Worm (Caenorhabditis elegans) whole organism, L1 larva: ENCODE data around the gene mboa-2.

Experiments used
- C16A3.4 ChIP-seq: fragments of 150-350 bp; optimal IDR thresholded peaks from 2 replicates; lab custom pipeline; 2014; ENCODE audit warnings: missing biosample characterization, missing genetic modification characterization
- C34B4.2 ChIP-seq: sonication (generic microtip); optimal IDR thresholded peaks from 2 replicates; lab custom pipeline; 2017; ENCODE audit warnings: mild to moderate bottlenecking, missing genetic modification characterization, missing compliant biosample characterization
- Y116A8C.19 ChIP-seq: sonication (generic microtip); optimal IDR thresholded peaks from 2 replicates; lab custom pipeline; 2016; ENCODE audit warnings: missing compliant biosample characterization, missing genetic modification characterization, borderline replicate concordance
- aha-1 ChIP-seq: fragments of 150-350 bp; optimal IDR thresholded peaks from 2 replicates; lab custom pipeline; 2014; ENCODE audit warnings: missing biosample characterization, missing genetic modification characterization
- alr-1 ChIP-seq: fragments of 200-800 bp; sonication (Bioruptor generic); optimal IDR thresholded peaks from 2 replicates; lab custom pipeline; 2018; ENCODE audit warnings: borderline replicate concordance, mild to moderate bottlenecking, missing genetic modification characterization, missing compliant biosample characterization
- blmp-1 ChIP-seq: fragments of 150-350 bp; optimal IDR thresholded peaks from 2 replicates; lab custom pipeline; 2014; ENCODE audit warnings: missing biosample characterization, missing genetic modification characterization
- ceh-63 ChIP-seq: fragments of 200-800 bp; sonication (Bioruptor generic); optimal IDR thresholded peaks from 2 replicates; lab custom pipeline; 2018; ENCODE audit warnings: mild to moderate bottlenecking, missing genetic modification characterization, missing compliant biosample characterization
- ceh-8 ChIP-seq: fragments of 200-800 bp; sonication (Bioruptor generic); optimal IDR thresholded peaks from 2 replicates; lab custom pipeline; 2018; ENCODE audit warnings: mild to moderate bottlenecking, missing genetic modification characterization, moderate library complexity, missing compliant biosample characterization
- ceh-82 ChIP-seq, 3 experiments: fragments of 150-350 bp in 1 of 3; sonication (generic microtip) in 2 of 3; optimal IDR thresholded peaks; 2 replicates each; lab custom pipeline; 2014 to 2017; ENCODE audit warnings: missing biosample characterization in 3 of 3, missing genetic modification characterization in 3 of 3
- dpl-1 ChIP-seq, 3 experiments: fragments of 150-350 bp in 2 of 3; sonication (generic microtip) in 1 of 3; optimal IDR thresholded peaks; 2 replicates each; lab custom pipeline; 2014 to 2017; ENCODE audit warnings: missing biosample characterization in 3 of 3, missing genetic modification characterization in 3 of 3, missing genetic modification reagents in 3 of 3
- dsc-1 ChIP-seq: sonication (generic microtip); optimal IDR thresholded peaks from 2 replicates; lab custom pipeline; 2016; ENCODE audit warnings: mild to moderate bottlenecking, missing genetic modification characterization, missing compliant biosample characterization
- efl-1 ChIP-seq, 4 experiments: fragments of 150-350 bp; optimal IDR thresholded peaks in 3 of 4; peaks in 1 of 4; 1 replicate in 1 of 4; 2 replicates in 3 of 4; lab custom pipeline; 2014; ENCODE audit warnings: missing biosample characterization in 2 of 4, missing genetic modification characterization in 2 of 4, missing genetic modification reagents in 2 of 4
- efl-3 ChIP-seq: fragments of 200-800 bp; sonication (Bioruptor generic); optimal IDR thresholded peaks from 2 replicates; lab custom pipeline; 2018; ENCODE audit warnings: mild to moderate bottlenecking, missing genetic modification characterization, missing compliant biosample characterization
- elt-3 ChIP-seq, 6 experiments: fragments of 150-350 bp in 1 of 6; sonication (generic microtip); optimal IDR thresholded peaks; 2 replicates each; lab custom pipeline; 2017 to 2018; ENCODE audit warnings: missing biosample characterization in 6 of 6, missing genetic modification characterization in 6 of 6, inconsistent platforms in 1 of 6
- ets-5 ChIP-seq: fragments of 200-800 bp; sonication (Bioruptor generic); IDR thresholded peaks from 2 replicates; pipeline ENCODE4 v1.3.6; 2022; ENCODE audit warnings: missing genetic modification characterization, missing compliant biosample characterization
- fkh-8 ChIP-seq: sonication (generic microtip); optimal IDR thresholded peaks from 2 replicates; lab custom pipeline; 2016; ENCODE audit warnings: mild to moderate bottlenecking, missing genetic modification characterization, missing compliant biosample characterization
- fos-1 ChIP-seq: fragments of 150-350 bp; optimal IDR thresholded peaks from 2 replicates; lab custom pipeline; 2014; ENCODE audit warnings: missing biosample characterization, missing genetic modification characterization
- hpl-2 ChIP-seq: fragments of 150-350 bp; optimal IDR thresholded peaks from 2 replicates; lab custom pipeline; 2014; ENCODE audit warnings: missing biosample characterization, missing genetic modification reagents, missing genetic modification characterization
- irx-1 ChIP-seq: sonication (generic microtip); optimal IDR thresholded peaks from 2 replicates; lab custom pipeline; 2016; ENCODE audit warnings: missing genetic modification characterization, missing compliant biosample characterization
- isw-1 ChIP-seq: fragments of 200-800 bp; sonication (Bioruptor generic); IDR thresholded peaks from 2 replicates; pipeline ENCODE4 v1.3.6; 2022; ENCODE audit warnings: missing genetic modification characterization, missing compliant biosample characterization
- lin-14 ChIP-seq: fragments of 200-800 bp; sonication (Bioruptor generic); optimal IDR thresholded peaks from 2 replicates; lab custom pipeline; 2018; ENCODE audit warnings: mild to moderate bottlenecking, missing genetic modification characterization, moderate library complexity, missing compliant biosample characterization
- lir-3 ChIP-seq: sonication (generic microtip); optimal IDR thresholded peaks from 2 replicates; lab custom pipeline; 2016; ENCODE audit warnings: mild to moderate bottlenecking, missing genetic modification characterization, moderate library complexity, missing compliant biosample characterization; ENCODE audit not compliant: poor library complexity
- lsy-2 ChIP-seq, 2 experiments: fragments of 150-350 bp; optimal IDR thresholded peaks; 2 replicates each; lab custom pipeline; 2014; ENCODE audit warnings: missing biosample characterization in 2 of 2, missing genetic modification characterization in 2 of 2
- mdl-1 ChIP-seq, 2 experiments: fragments of 150-350 bp; optimal IDR thresholded peaks; 2 replicates each; lab custom pipeline; 2014 to 2017; ENCODE audit warnings: missing biosample characterization in 2 of 2, missing genetic modification characterization in 2 of 2, inconsistent platforms in 1 of 2
- mef-2 ChIP-seq: fragments of 150-350 bp; optimal IDR thresholded peaks from 2 replicates; lab custom pipeline; 2014; ENCODE audit warnings: missing biosample characterization, missing genetic modification characterization
- nhr-11 ChIP-seq: fragments of 150-350 bp; optimal IDR thresholded peaks from 2 replicates; lab custom pipeline; 2014; ENCODE audit warnings: missing biosample characterization, missing genetic modification characterization
- nhr-71 ChIP-seq: sonication (generic microtip); optimal IDR thresholded peaks from 2 replicates; lab custom pipeline; 2016; ENCODE audit warnings: mild to moderate bottlenecking, missing genetic modification characterization, moderate library complexity, missing compliant biosample characterization
- nhr-76 ChIP-seq: sonication (generic microtip); optimal IDR thresholded peaks from 2 replicates; lab custom pipeline; 2017; ENCODE audit warnings: missing biosample characterization, missing genetic modification characterization
- nhr-77 ChIP-seq: fragments of 150-350 bp; optimal IDR thresholded peaks from 2 replicates; lab custom pipeline; 2014; ENCODE audit warnings: missing biosample characterization, missing genetic modification characterization
- nhr-84 ChIP-seq: sonication (generic microtip); optimal IDR thresholded peaks from 2 replicates; lab custom pipeline; 2017; ENCODE audit warnings: missing biosample characterization, missing genetic modification characterization
- nhr-85 ChIP-seq: sonication (generic microtip); peaks from one replicate; lab custom pipeline; 2016; ENCODE audit warnings: missing genetic modification characterization, inconsistent platforms, missing compliant biosample characterization
- pag-3 ChIP-seq: sonication (generic microtip); optimal IDR thresholded peaks from 2 replicates; lab custom pipeline; 2017; ENCODE audit warnings: missing genetic modification characterization, mild to moderate bottlenecking, missing compliant biosample characterization, antibody characterized with exemption, borderline replicate concordance; ENCODE audit not compliant: insufficient read depth
- pax-3 ChIP-seq: fragments of 200-800 bp; sonication (Bioruptor generic); optimal IDR thresholded peaks from 2 replicates; lab custom pipeline; 2018; ENCODE audit warnings: mild to moderate bottlenecking, missing genetic modification characterization, moderate library complexity, missing compliant biosample characterization
- pqm-1 ChIP-seq: sonication (generic microtip); optimal IDR thresholded peaks from 3 replicates; lab custom pipeline; 2017; ENCODE audit warnings: missing biosample characterization, missing genetic modification characterization
- skn-1 ChIP-seq: fragments of 150-350 bp; optimal IDR thresholded peaks from 2 replicates; lab custom pipeline; 2014; ENCODE audit warnings: missing biosample characterization, missing genetic modification characterization
- snpc-4 ChIP-seq: fragments of 150-350 bp; optimal IDR thresholded peaks from 2 replicates; lab custom pipeline; 2014; ENCODE audit warnings: missing biosample characterization, missing genetic modification characterization
- snu-23 ChIP-seq: sonication (generic microtip); optimal IDR thresholded peaks from 2 replicates; lab custom pipeline; 2016; ENCODE audit warnings: missing genetic modification characterization, missing compliant biosample characterization
- sup-37 ChIP-seq: fragments of 200-800 bp; sonication (Bioruptor generic); optimal IDR thresholded peaks from 2 replicates; lab custom pipeline; 2018; ENCODE audit warnings: mild to moderate bottlenecking, missing genetic modification characterization, missing compliant biosample characterization
- swsn-7 ChIP-seq: sonication (generic microtip); optimal IDR thresholded peaks from 2 replicates; lab custom pipeline; 2016; ENCODE audit warnings: missing genetic modification characterization, missing compliant biosample characterization
- tlp-1 ChIP-seq: fragments of 150-350 bp; optimal IDR thresholded peaks from 2 replicates; lab custom pipeline; 2014; ENCODE audit warnings: missing biosample characterization, missing genetic modification characterization
- unc-86 ChIP-seq: sonication (generic microtip); optimal IDR thresholded peaks from 2 replicates; lab custom pipeline; 2016; ENCODE audit warnings: missing genetic modification characterization, missing compliant biosample characterization
- xbp-1 ChIP-seq: sonication (generic microtip); optimal IDR thresholded peaks from 2 replicates; lab custom pipeline; 2016; ENCODE audit warnings: missing genetic modification characterization, missing compliant biosample characterization
- zag-1 ChIP-seq: fragments of 150-350 bp; optimal IDR thresholded peaks from 2 replicates; lab custom pipeline; 2014; ENCODE audit warnings: missing biosample characterization, missing genetic modification characterization
- zip-4 ChIP-seq: fragments of 200-800 bp; sonication (Bioruptor generic); optimal IDR thresholded peaks from 2 replicates; lab custom pipeline; 2018; ENCODE audit warnings: mild to moderate bottlenecking, missing genetic modification characterization, moderate library complexity, missing compliant biosample characterization
- ztf-11 ChIP-seq, 2 experiments: sonication (generic microtip); optimal IDR thresholded peaks; 2 replicates each; lab custom pipeline; 2016 to 2017; ENCODE audit warnings: missing genetic modification characterization in 2 of 2, missing biosample characterization in 1 of 2, missing compliant biosample characterization in 1 of 2
- ztf-4 ChIP-seq: fragments of 150-350 bp; optimal IDR thresholded peaks from 2 replicates; lab custom pipeline; 2014; ENCODE audit warnings: missing biosample characterization, missing genetic modification characterization

mboa-2 gene

ce11 chrV:11113041-11113574 lies 9.2 kb downstream of the mboa-2 start, which contains the start of gene erfa-3 (continued):
- TF ChIP-seq ztf-4 (peak; percentile 27), snpc-4 (tag; lab: Kevin White, UChicago) (peak; percentile 50), dsc-1 (tag; lab: Kevin White, UChicago) (peak; percentile 68), mdl-1 (tag; optimal IDR thresholded peaks at IDR 0.05; lab: Kevin White, UChicago) (peak in 1 of 2 experiments; percentile 64), skn-1 (tag; lab: Kevin White, UChicago) (peak; percentile 87), nhr-77 (tag; lab: Kevin White, UChicago) (no peak), snu-23 (GFP tag; lab: Kevin White, UChicago) (peak; percentile 73), elt-3 (tag; optimal IDR thresholded peaks at IDR 0.05; lab: Kevin White, UChicago) (peak in 1 of 6 experiments; percentile 54), Y116A8C.19 (tag; lab: Kevin White, UChicago) (no peak), pax-3 (tag; lab: Kevin White, UChicago) (no peak), irx-1 (tag; lab: Kevin White, UChicago) (peak; percentile 44), unc-86 (peak; percentile 38), ztf-11 (tag; optimal IDR thresholded peaks at IDR 0.05; lab: Kevin White, UChicago) (peak in 1 of 2 experiments; percentile 48), mef-2 (tag; lab: Kevin White, UChicago) (no peak), lsy-2 (tag; optimal IDR thresholded peaks at IDR 0.05; lab: Kevin White, UChicago) (peak; percentile 58 to 60), nhr-11 (tag; lab: Kevin White, UChicago) (no peak), tlp-1 (tag; lab: Kevin White, UChicago) (no peak), lin-14 (peak; percentile 59), dpl-1 (GFP tag; optimal IDR thresholded peaks at IDR 0.05; lab: Kevin White, UChicago) (peak; percentile 55 to 62 (median 59)), swsn-7 (peak; percentile 66), ets-5 (GFP tag; lab: Robert Waterston, UW) (no peak), sup-37 (GFP tag; lab: Kevin White, UChicago) (no peak), nhr-85 (tag; lab: Kevin White, UChicago) (peak; percentile 76), hpl-2 (GFP tag; lab: Kevin White, UChicago) (peak; percentile 25), pqm-1 (tag; lab: Kevin White, UChicago) (no peak), lir-3 (tag; lab: Kevin White, UChicago) (peak; percentile 15), ceh-8 (peak; percentile 28), efl-1 (optimal IDR thresholded peaks at IDR 0.05; lab: Kevin White, UChicago) (peak; percentile 54 to 65), efl-1 (GFP tag; optimal IDR thresholded peaks at IDR 0.05 in 1 of 2; lab: Kevin White, UChicago) (peak; percentile 52 to 95), ceh-82 (tag; optimal IDR thresholded peaks at IDR 0.05; lab: Kevin White, UChicago) (peak; percentile 64 to 73 (median 70)), nhr-71 (peak; percentile 70), fos-1 (no peak), fkh-8 (tag; lab: Kevin White, UChicago) (peak; percentile 24), pag-3 (no peak), C34B4.2 (tag; lab: Kevin White, UChicago) (no peak), zag-1 (tag; lab: Kevin White, UChicago) (no peak), blmp-1 (tag; lab: Kevin White, UChicago) (no peak), xbp-1 (tag; lab: Kevin White, UChicago) (peak; percentile 62), nhr-76 (tag; lab: Kevin White, UChicago) (peak; percentile 68), isw-1 (GFP tag; lab: Robert Waterston, UW) (peak; percentile 40), zip-4 (peak; percentile 29), aha-1 (no peak), alr-1 (tag; lab: Kevin White, UChicago) (no peak), efl-3 (no peak), ceh-63 (GFP tag; lab: Kevin White, UChicago) (no peak), nhr-84 (peak; percentile 5), C16A3.4 (peak; percentile 67)
